Fruit fly (Drosophila melanogaster): ENCODE data around the gene dnt.
A peak's percentile ranks its signal among the peaks of the same experiment; 100 is the strongest.

Gene dnt

dm6 chr2L:19364622-19365021 is 1.6 kb upstream of the dnt start (continued):
- TF ChIP-seq da (GFP tag; optimal IDR thresholded peaks at IDR 0.05), result no peak
- no peak for TF ChIP-seq Myb (GFP tag; optimal IDR thresholded peaks at IDR 0.05)
- TF ChIP-seq schlank (tag; optimal IDR thresholded peaks at IDR 0.05), result no peak
- TF ChIP-seq grn (GFP tag; optimal IDR thresholded peaks at IDR 0.05), result no peak
- TF ChIP-seq CG12219 (GFP tag; optimal IDR thresholded peaks at IDR 0.05), result no peak
- TF ChIP-seq hkb (optimal IDR thresholded peaks at IDR 0.05), result no peak
- no peak for TF ChIP-seq hkb (GFP tag; IDR thresholded peaks at IDR 0.05)
- no peak for TF ChIP-seq CG8089 (GFP tag; optimal IDR thresholded peaks at IDR 0.05)
- TF ChIP-seq D19A (tag; optimal IDR thresholded peaks at IDR 0.05), result peak; percentile 84
- TF ChIP-seq slp2 (GFP tag; optimal IDR thresholded peaks at IDR 0.05), result no peak
- TF ChIP-seq CG4282 (GFP tag; optimal IDR thresholded peaks at IDR 0.05), result no peak
- TF ChIP-seq CG2202 (tag; optimal IDR thresholded peaks at IDR 0.05), result no peak
- TF ChIP-seq CG10366 (GFP tag; IDR thresholded peaks at IDR 0.05), result no peak
- no peak for TF ChIP-seq pum (GFP tag; optimal IDR thresholded peaks at IDR 0.05)
- TF ChIP-seq slbo (GFP tag; IDR thresholded peaks at IDR 0.05), result peak; percentile 51
- no peak for TF ChIP-seq CG17912 (GFP tag; optimal IDR thresholded peaks at IDR 0.05)
- no peak for TF ChIP-seq HmgD (GFP tag; optimal IDR thresholded peaks at IDR 0.05)
- TF ChIP-seq CG11247 (GFP tag; IDR thresholded peaks at IDR 0.05), result no peak
- no peak for TF ChIP-seq ap (GFP tag; IDR thresholded peaks at IDR 0.05)
- no peak for TF ChIP-seq ro (GFP tag; IDR thresholded peaks at IDR 0.05)
- no peak for TF ChIP-seq CG3163 (GFP tag; optimal IDR thresholded peaks at IDR 0.05)
- TF ChIP-seq CG9797 (GFP tag; optimal IDR thresholded peaks at IDR 0.05), result no peak
- TF ChIP-seq al (GFP tag; IDR thresholded peaks at IDR 0.05), result no peak
- no peak for TF ChIP-seq fd64A (GFP tag; optimal IDR thresholded peaks at IDR 0.05)
- TF ChIP-seq stwl (tag; optimal IDR thresholded peaks at IDR 0.05), result no peak
- TF ChIP-seq trh (GFP tag; optimal IDR thresholded peaks at IDR 0.05), result no peak
- TF ChIP-seq B-H1 (GFP tag; IDR thresholded peaks at IDR 0.05), result no peak
- TF ChIP-seq ssp (GFP tag; IDR thresholded peaks at IDR 0.05), result no peak
- no peak for TF ChIP-seq zen (tag; optimal IDR thresholded peaks at IDR 0.05)
- TF ChIP-seq fd3F (GFP tag; optimal IDR thresholded peaks at IDR 0.05), result no peak
- no peak for TF ChIP-seq CG10209 (GFP tag; optimal IDR thresholded peaks at IDR 0.05)
- no peak for TF ChIP-seq Hmx (GFP tag; optimal IDR thresholded peaks at IDR 0.05)
- no peak for TF ChIP-seq pan (optimal IDR thresholded peaks at IDR 0.05)
- TF ChIP-seq pan (GFP tag; optimal IDR thresholded peaks at IDR 0.05 in 1 of 2, IDR thresholded peaks at IDR 0.05 in 1 of 2), result peak in 1 of 2 experiments; percentile 7
- peak; percentile 34 for TF ChIP-seq grau (tag; optimal IDR thresholded peaks at IDR 0.05)
- TF ChIP-seq Neu2 (GFP tag; optimal IDR thresholded peaks at IDR 0.05; ENCODE audit: borderline replicate concordance), result no peak
- TF ChIP-seq CG2116 (GFP tag; optimal IDR thresholded peaks at IDR 0.05), result no peak
- no peak for TF ChIP-seq luna (GFP tag; optimal IDR thresholded peaks at IDR 0.05)
- TF ChIP-seq Lhr (GFP tag; optimal IDR thresholded peaks at IDR 0.05), result no peak
- peak; percentile 18 for TF ChIP-seq CG4820 (GFP tag; optimal IDR thresholded peaks at IDR 0.05)
- TF ChIP-seq Lpt (GFP tag; optimal IDR thresholded peaks at IDR 0.05), result no peak
- no peak for TF ChIP-seq Hr3 (GFP tag; optimal IDR thresholded peaks at IDR 0.05)
- no peak for TF ChIP-seq cas (GFP tag; IDR thresholded peaks at IDR 0.05)
- peak; percentile 28 for TF ChIP-seq Xbp1 (GFP tag; optimal IDR thresholded peaks at IDR 0.05)
- TF ChIP-seq Ada2b (GFP tag; IDR thresholded peaks at IDR 0.05), result no peak
- peak; percentile 29 for TF ChIP-seq dmrt99B (tag; optimal IDR thresholded peaks at IDR 0.05)
- TF ChIP-seq CG32532 (GFP tag; IDR thresholded peaks at IDR 0.05), result peak; percentile 26; the same call in 1 of the 2 replicates
- TF ChIP-seq Poxn (GFP tag; IDR thresholded peaks at IDR 0.05), result no peak
- no peak for TF ChIP-seq CG2875 (GFP tag; optimal IDR thresholded peaks at IDR 0.05)
- no peak for TF ChIP-seq kah (GFP tag; optimal IDR thresholded peaks at IDR 0.05)
- no peak for TF ChIP-seq Dll (GFP tag; IDR thresholded peaks at IDR 0.05; ENCODE audit: partially characterized antibody)
- no peak for TF ChIP-seq CG9437 (GFP tag; optimal IDR thresholded peaks at IDR 0.05)
- no peak for TF ChIP-seq fu2 (GFP tag; optimal IDR thresholded peaks at IDR 0.05)
- TF ChIP-seq CG8765 (GFP tag; IDR thresholded peaks at IDR 0.05), result no peak

All from whole organism, embryonic.